Fruit fly (Drosophila melanogaster) whole organism, embryonic: ENCODE measurements around the gene CG6574.

ENCODE experiments used
- CG15073 ChIP-seq: fragments of 200-800 bp; sonication (Bioruptor generic); optimal IDR thresholded peaks from 2 replicates; lab custom pipeline; 2016; ENCODE audit warnings: missing biosample characterization, missing genetic modification characterization
- CG31441 ChIP-seq: fragments of 200-800 bp; sonication (Bioruptor generic); IDR thresholded peaks from 2 replicates; pipeline ENCODE4 v1.3.6; 2022; ENCODE audit warnings: missing biosample characterization, missing genetic modification characterization
- CG9437 ChIP-seq: fragments of 200-800 bp; sonication (Bioruptor generic); optimal IDR thresholded peaks from 2 replicates; lab custom pipeline; 2018; ENCODE audit warnings: missing biosample characterization, mild to moderate bottlenecking, missing genetic modification characterization
- CrebB ChIP-seq: fragments of 200-800 bp; sonication (Bioruptor generic); optimal IDR thresholded peaks from 3 replicates; lab custom pipeline; 2018; ENCODE audit warnings: missing biosample characterization, mild to moderate bottlenecking, missing genetic modification characterization
- Hr39 ChIP-seq: fragments of >200 bp; optimal IDR thresholded peaks from 2 replicates; lab custom pipeline; 2017
- Hr51 ChIP-seq, 2 experiments: fragments of 200-800 bp; sonication (Bioruptor generic); optimal IDR thresholded peaks; 2 replicates in 1 of 2; 3 replicates in 1 of 2; lab custom pipeline; 2016 to 2018; ENCODE audit warnings: missing biosample characterization in 2 of 2, missing genetic modification characterization in 2 of 2, mild to moderate bottlenecking in 1 of 2, moderate library complexity in 1 of 2
- Sry-δ ChIP-seq: fragments of 200-800 bp; sonication (Bioruptor generic); optimal IDR thresholded peaks from 2 replicates; lab custom pipeline; 2016; ENCODE audit warnings: missing biosample characterization, missing genetic modification characterization
- YL-1 ChIP-seq: fragments of 200-800 bp; sonication (Bioruptor generic); optimal IDR thresholded peaks from 3 replicates; lab custom pipeline; 2017; ENCODE audit warnings: missing biosample characterization, mild to moderate bottlenecking, missing genetic modification characterization

- no peak for TF ChIP-seq CrebB (tag; lab: Kevin White, UChicago)
- TF ChIP-seq CG31441: no peak
- no peak for TF ChIP-seq CG15073 (GFP tag; lab: Kevin White, UChicago)
- TF ChIP-seq CG9437 (GFP tag; lab: Kevin White, UChicago): no peak
- TF ChIP-seq Hr51 (GFP tag; optimal IDR thresholded peaks at IDR 0.05; lab: Kevin White, UChicago): no peak
- no peak for TF ChIP-seq Sry-δ (GFP tag; lab: Kevin White, UChicago)
- TF ChIP-seq YL-1: no peak
- TF ChIP-seq Hr39 (lab: Kevin White, UChicago): no peak
Measured at dm6 chr3R:10870561-10870960, 7.8 kb upstream of the CG6574 start.
